Worm (Caenorhabditis elegans) whole organism, L3 larva: ENCODE results near the gene M199.9.

Experiments used
- ZK546.5 ChIP-seq: sonication (generic microtip); optimal IDR thresholded peaks from 2 replicates; lab custom pipeline; 2017; ENCODE audit warnings: missing biosample characterization, missing genetic modification characterization
- aly-2 ChIP-seq: fragments of 150-350 bp; optimal IDR thresholded peaks from 2 replicates; lab custom pipeline; 2014; ENCODE audit warnings: missing biosample characterization, missing genetic modification characterization
- ama-1 ChIP-seq: fragments of 150-350 bp; optimal IDR thresholded peaks from 2 replicates; lab custom pipeline; 2018
- ceh-16 ChIP-seq: sonication (generic microtip); optimal IDR thresholded peaks from 2 replicates; lab custom pipeline; 2017; ENCODE audit warnings: missing biosample characterization, missing genetic modification characterization
- ceh-28 ChIP-seq: fragments of 150-350 bp; optimal IDR thresholded peaks from 2 replicates; lab custom pipeline; 2014; ENCODE audit warnings: missing biosample characterization, missing genetic modification reagents, missing genetic modification characterization
- ceh-82 ChIP-seq: fragments of 150-350 bp; optimal IDR thresholded peaks from 2 replicates; lab custom pipeline; 2014; ENCODE audit warnings: missing biosample characterization, missing genetic modification characterization
- daf-12 ChIP-seq: fragments of 150-350 bp; optimal IDR thresholded peaks from 2 replicates; lab custom pipeline; 2014; ENCODE audit warnings: missing biosample characterization, missing genetic modification reagents, missing genetic modification characterization
- elt-1 ChIP-seq: fragments of 150-350 bp; optimal IDR thresholded peaks from 2 replicates; lab custom pipeline; 2014; ENCODE audit warnings: missing biosample characterization, missing genetic modification characterization
- elt-2 ChIP-seq: sonication (generic microtip); optimal IDR thresholded peaks from 2 replicates; lab custom pipeline; 2016; ENCODE audit warnings: missing genetic modification reagents, mild to moderate bottlenecking, missing genetic modification characterization, missing compliant biosample characterization
- elt-3 ChIP-seq, 3 experiments: fragments of 150-350 bp in 1 of 3; sonication (generic microtip) in 2 of 3; optimal IDR thresholded peaks; 2 replicates in 2 of 3; 4 replicates in 1 of 3; lab custom pipeline; 2014 to 2017; ENCODE audit warnings: missing biosample characterization in 3 of 3, missing genetic modification characterization in 3 of 3
- fkh-10 ChIP-seq: sonication (generic microtip); optimal IDR thresholded peaks from 2 replicates; lab custom pipeline; 2017; ENCODE audit warnings: missing biosample characterization, missing genetic modification reagents, missing genetic modification characterization
- fos-1 ChIP-seq: fragments of 150-350 bp; optimal IDR thresholded peaks from 2 replicates; lab custom pipeline; 2014; ENCODE audit warnings: missing biosample characterization, missing genetic modification characterization
- hmg-11 ChIP-seq: sonication (generic microtip); optimal IDR thresholded peaks from 2 replicates; lab custom pipeline; 2016; ENCODE audit warnings: missing genetic modification characterization, missing compliant biosample characterization
- lin-15B ChIP-seq: fragments of 150-350 bp; optimal IDR thresholded peaks from 2 replicates; lab custom pipeline; 2014; ENCODE audit warnings: missing biosample characterization, missing genetic modification characterization
- lsy-12 ChIP-seq: sonication (generic microtip); optimal IDR thresholded peaks from 2 replicates; lab custom pipeline; 2016; ENCODE audit warnings: mild to moderate bottlenecking, missing genetic modification characterization, missing compliant biosample characterization
- mdl-1 ChIP-seq: fragments of 150-350 bp; optimal IDR thresholded peaks from 2 replicates; lab custom pipeline; 2014; ENCODE audit warnings: missing biosample characterization, missing genetic modification characterization
- mml-1 ChIP-seq: fragments of 150-350 bp; sonication (generic microtip); optimal IDR thresholded peaks from 3 replicates; lab custom pipeline; 2014; ENCODE audit warnings: missing biosample characterization, missing genetic modification characterization
- nhr-11 ChIP-seq: fragments of 150-350 bp; optimal IDR thresholded peaks from 2 replicates; lab custom pipeline; 2014; ENCODE audit warnings: missing biosample characterization, missing genetic modification characterization
- nhr-237 ChIP-seq: fragments of 150-350 bp; optimal IDR thresholded peaks from 2 replicates; lab custom pipeline; 2014; ENCODE audit warnings: missing biosample characterization, missing genetic modification characterization
- nhr-25 ChIP-seq: sonication (generic microtip); optimal IDR thresholded peaks from 2 replicates; lab custom pipeline; 2017; ENCODE audit warnings: missing biosample characterization, missing genetic modification characterization
- nhr-28 ChIP-seq: fragments of 150-350 bp; optimal IDR thresholded peaks from 2 replicates; lab custom pipeline; 2014; ENCODE audit warnings: missing biosample characterization, missing genetic modification characterization
- nhr-43 ChIP-seq: sonication (generic microtip); optimal IDR thresholded peaks from 2 replicates; lab custom pipeline; 2016; ENCODE audit warnings: mild to moderate bottlenecking, missing genetic modification characterization, missing compliant biosample characterization; ENCODE audit not compliant: poor library complexity, severe bottlenecking
- nhr-67 ChIP-seq: fragments of 150-350 bp; optimal IDR thresholded peaks from 2 replicates; lab custom pipeline; 2014; ENCODE audit warnings: missing biosample characterization, missing genetic modification characterization
- nhr-76 ChIP-seq: fragments of 150-350 bp; sonication (generic microtip); optimal IDR thresholded peaks from 5 replicates; lab custom pipeline; 2014; ENCODE audit warnings: missing biosample characterization, missing genetic modification characterization
- nhr-77 ChIP-seq: fragments of 150-350 bp; optimal IDR thresholded peaks from 2 replicates; lab custom pipeline; 2014; ENCODE audit warnings: missing biosample characterization, missing genetic modification characterization
- pha-4 ChIP-seq: fragments of 150-350 bp; optimal IDR thresholded peaks from 2 replicates; lab custom pipeline; 2014; ENCODE audit warnings: missing biosample characterization, missing genetic modification reagents, missing genetic modification characterization
- pqm-1 ChIP-seq: fragments of 150-350 bp; optimal IDR thresholded peaks from 2 replicates; lab custom pipeline; 2017; ENCODE audit warnings: missing biosample characterization, missing genetic modification characterization, inconsistent platforms
- skn-1 ChIP-seq: fragments of 150-350 bp; optimal IDR thresholded peaks from 2 replicates; lab custom pipeline; 2014; ENCODE audit warnings: missing biosample characterization, missing genetic modification characterization
- tbx-2 ChIP-seq: sonication (generic microtip); optimal IDR thresholded peaks from 2 replicates; lab custom pipeline; 2016; ENCODE audit warnings: mild to moderate bottlenecking, missing genetic modification characterization, missing compliant biosample characterization
- zag-1 ChIP-seq: fragments of 150-350 bp; optimal IDR thresholded peaks from 2 replicates; lab custom pipeline; 2014; ENCODE audit warnings: missing biosample characterization, missing genetic modification characterization
- ztf-11 ChIP-seq: fragments of 150-350 bp; optimal IDR thresholded peaks from 2 replicates; lab custom pipeline; 2014; ENCODE audit warnings: missing biosample characterization, missing genetic modification characterization
- ztf-4 ChIP-seq: fragments of 150-350 bp; optimal IDR thresholded peaks from 2 replicates; lab custom pipeline; 2014; ENCODE audit warnings: missing biosample characterization, missing genetic modification characterization

M199.9 gene

ce11 chrIV:15107218-15107617 lies 20.4 kb downstream of the M199.9 start:
- peak; percentile 28 for TF ChIP-seq ceh-28 (tag; lab: Kevin White, UChicago)
- no peak for TF ChIP-seq lsy-12 (tag; lab: Kevin White, UChicago)
- TF ChIP-seq pqm-1 = peak; percentile 24
- TF ChIP-seq nhr-77 = no peak
- peak; percentile 35 for TF ChIP-seq pha-4 (tag; lab: Kevin White, UChicago)
- no peak for TF ChIP-seq mdl-1 (tag; lab: Kevin White, UChicago)

DNA sequence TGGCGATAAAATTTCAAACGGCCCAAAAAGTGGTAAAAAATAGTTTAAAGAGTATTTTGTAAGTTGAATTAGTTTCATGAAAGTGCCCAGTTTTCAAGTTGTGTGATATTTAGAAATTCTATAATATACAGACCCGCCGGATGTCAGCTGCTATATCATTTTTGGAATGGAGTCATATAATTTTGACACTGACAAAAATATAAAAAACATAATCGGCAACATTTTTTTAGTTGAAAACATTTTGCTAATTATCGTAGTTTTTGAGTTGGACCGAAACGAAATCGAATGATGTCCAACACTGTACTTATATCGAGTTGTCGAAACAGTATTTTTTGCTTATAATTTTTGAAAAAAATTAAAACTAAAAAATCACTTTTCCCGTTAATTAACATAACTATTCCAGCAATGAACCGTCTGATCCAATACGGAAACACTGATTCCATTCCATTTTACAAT lies 24.4 kb downstream of the M199.9 start, which contains the start of gene srt-44:
srt-44 (plus strand) TSS at position 406 of the 456 bp plus-strand sequence.
- TF ChIP-seq nhr-28 (no peak), aly-2 (tag; lab: Kevin White, UChicago) (no peak), fkh-10 (GFP tag; lab: Kevin White, UChicago) (no peak), elt-2 (tag; lab: Kevin White, UChicago) (no peak), ztf-11 (tag; lab: Kevin White, UChicago) (no peak), nhr-11 (tag; lab: Kevin White, UChicago) (no peak), mml-1 (tag; lab: Kevin White, UChicago) (no peak), nhr-67 (tag; lab: Kevin White, UChicago) (no peak), ceh-82 (tag; lab: Kevin White, UChicago) (no peak), zag-1 (tag; lab: Kevin White, UChicago) (no peak), skn-1 (tag; lab: Kevin White, UChicago) (no peak), nhr-43 (tag; lab: Kevin White, UChicago) (no peak), ceh-16 (tag; lab: Kevin White, UChicago) (no peak), daf-12 (tag; lab: Kevin White, UChicago) (no peak), ZK546.5 (tag; lab: Kevin White, UChicago) (no peak), hmg-11 (tag; lab: Kevin White, UChicago) (no peak), elt-3 (tag; optimal IDR thresholded peaks at IDR 0.05; lab: Kevin White, UChicago) (no peak), nhr-25 (no peak), tbx-2 (tag; lab: Kevin White, UChicago) (no peak)

DNA sequence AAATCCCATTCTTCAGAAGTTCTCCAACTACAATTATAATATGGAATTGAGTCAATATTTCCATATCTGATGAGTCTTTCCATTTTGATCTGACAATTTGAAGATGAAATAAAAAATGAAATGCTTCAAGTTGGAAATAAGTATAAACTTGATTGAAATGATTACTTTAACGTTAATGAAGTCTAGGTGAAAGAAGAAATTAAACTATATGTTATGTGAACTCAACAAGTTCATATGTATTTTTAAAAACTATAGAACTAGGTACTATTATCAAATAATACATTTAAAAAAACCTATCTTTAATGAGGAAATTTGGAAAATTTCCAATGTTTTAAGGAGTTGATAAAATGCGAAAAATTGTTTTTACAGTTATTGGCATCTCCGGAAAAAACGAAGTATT lies 29.3 kb downstream of the M199.9 start, which contains the start of gene srt-49:
srt-49 (minus strand) TSS at position 101 of the 400 bp plus-strand sequence.
- TF ChIP-seq fkh-10 (GFP tag; lab: Kevin White, UChicago) (no peak), nhr-25 (no peak), nhr-237 (tag; lab: Kevin White, UChicago) (no peak), lin-15B (no peak), elt-2 (tag; lab: Kevin White, UChicago) (no peak), ztf-11 (tag; lab: Kevin White, UChicago) (no peak), ama-1 (no peak), ztf-4 (tag; lab: Kevin White, UChicago) (no peak), lsy-12 (tag; lab: Kevin White, UChicago) (no peak), nhr-77 (no peak), nhr-76 (tag; lab: Kevin White, UChicago) (no peak), fos-1 (tag; lab: Kevin White, UChicago) (no peak), ceh-28 (tag; lab: Kevin White, UChicago) (no peak), elt-1 (tag; lab: Kevin White, UChicago) (no peak), ZK546.5 (tag; lab: Kevin White, UChicago) (no peak)
